Worm (Caenorhabditis elegans) whole organism, L1 larva: ENCODE results near the gene dnc-3.

Experiments
- aha-1 ChIP-seq: fragments of 150-350 bp; optimal IDR thresholded peaks from 2 replicates; lab custom pipeline; 2014; ENCODE audit warnings: missing biosample characterization, missing genetic modification characterization
- ceh-8 ChIP-seq: fragments of 200-800 bp; sonication (Bioruptor generic); optimal IDR thresholded peaks from 2 replicates; lab custom pipeline; 2018; ENCODE audit warnings: mild to moderate bottlenecking, missing genetic modification characterization, moderate library complexity, missing compliant biosample characterization
- efl-3 ChIP-seq: fragments of 200-800 bp; sonication (Bioruptor generic); optimal IDR thresholded peaks from 2 replicates; lab custom pipeline; 2018; ENCODE audit warnings: mild to moderate bottlenecking, missing genetic modification characterization, missing compliant biosample characterization
- egl-13 ChIP-seq: sonication (generic microtip); optimal IDR thresholded peaks from 2 replicates; lab custom pipeline; 2016; ENCODE audit warnings: missing genotype, missing genetic modification reagents, missing genetic modification characterization, missing compliant biosample characterization
- fos-1 ChIP-seq: fragments of 150-350 bp; optimal IDR thresholded peaks from 2 replicates; lab custom pipeline; 2014; ENCODE audit warnings: missing biosample characterization, missing genetic modification characterization
- hlh-4 ChIP-seq: sonication (generic microtip); optimal IDR thresholded peaks from 2 replicates; lab custom pipeline; 2016; ENCODE audit warnings: mild to moderate bottlenecking, missing genetic modification characterization, missing compliant biosample characterization
- hpl-2 ChIP-seq: fragments of 150-350 bp; optimal IDR thresholded peaks from 2 replicates; lab custom pipeline; 2014; ENCODE audit warnings: missing biosample characterization, missing genetic modification reagents, missing genetic modification characterization
- mef-2 ChIP-seq: fragments of 150-350 bp; optimal IDR thresholded peaks from 2 replicates; lab custom pipeline; 2014; ENCODE audit warnings: missing biosample characterization, missing genetic modification characterization
- nhr-20 ChIP-seq: sonication (generic microtip); optimal IDR thresholded peaks from 2 replicates; lab custom pipeline; 2016; ENCODE audit warnings: mild to moderate bottlenecking, missing genetic modification characterization, missing compliant biosample characterization
- sox-4 ChIP-seq: sonication (generic microtip); optimal IDR thresholded peaks from 2 replicates; lab custom pipeline; 2016; ENCODE audit warnings: missing genetic modification characterization, missing compliant biosample characterization
- unc-130 ChIP-seq: fragments of 150-350 bp; optimal IDR thresholded peaks from 2 replicates; lab custom pipeline; 2017; ENCODE audit warnings: missing biosample characterization, missing genetic modification characterization, inconsistent platforms
- zag-1 ChIP-seq: fragments of 150-350 bp; optimal IDR thresholded peaks from 2 replicates; lab custom pipeline; 2014; ENCODE audit warnings: missing biosample characterization, missing genetic modification characterization

dnc-3 gene

ce11 chrII:3595339-3595738 is 41.8 kb downstream of the dnc-3 start, which contains the start of gene Y49F6A.12:
TSS of gene Y49F6A.12 (plus strand) at chrII:3595639.
- TF ChIP-seq zag-1 (tag; lab: Kevin White, UChicago) (no peak), hpl-2 (GFP tag; lab: Kevin White, UChicago) (no peak), sox-4 (no peak), fos-1 (tag; lab: Kevin White, UChicago) (no peak), efl-3 (no peak)

- TF ChIP-seq ceh-8 (GFP tag; lab: Kevin White, UChicago) (no peak), unc-130 (no peak), aha-1 (tag; lab: Kevin White, UChicago) (no peak), egl-13 (tag; lab: Kevin White, UChicago) (no peak), nhr-20 (no peak), mef-2 (tag; lab: Kevin White, UChicago) (no peak), hlh-4 (no peak)
These were observed 45.2 kb downstream of the dnc-3 start, which contains the start of gene Y49F6A.11 for ce11 chrII:3598721-3599120. TSS of gene Y49F6A.11 (minus strand) at chrII:3598821.
